Worm (Caenorhabditis elegans): ENCODE measurements around the gene M04D8.7.

DNA sequence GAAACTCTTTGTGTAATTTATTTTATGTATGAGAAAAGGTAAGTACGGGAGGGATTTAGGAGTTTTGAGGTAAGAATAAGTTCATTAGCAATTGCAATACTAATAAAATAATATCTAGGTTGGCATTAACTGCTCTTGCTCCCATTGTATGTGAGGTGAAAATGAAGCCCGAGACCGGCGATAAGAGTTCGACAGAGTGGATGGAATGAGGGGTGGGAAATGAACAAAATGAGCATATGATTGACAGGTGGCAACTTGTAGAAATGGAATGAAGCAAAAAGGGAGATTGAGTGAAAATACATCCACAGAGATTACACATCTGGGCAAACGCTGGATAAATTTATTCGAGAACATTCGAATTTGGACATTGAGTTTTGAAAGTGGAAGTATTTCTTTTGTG lies 41.5 kb downstream of the M04D8.7 start:
- no peak for TF ChIP-seq R02D3.7 (tag; optimal IDR thresholded peaks at IDR 0.05)
- TF ChIP-seq nhr-11 (tag; optimal IDR thresholded peaks at IDR 0.05), result no peak
- TF ChIP-seq unc-55 (GFP tag; optimal IDR thresholded peaks at IDR 0.05), result no peak
- TF ChIP-seq nhr-25 (tag; optimal IDR thresholded peaks at IDR 0.05), result no peak
- TF ChIP-seq nhr-6 (tag; optimal IDR thresholded peaks at IDR 0.05), result no peak
- TF ChIP-seq egl-27 (tag; optimal IDR thresholded peaks at IDR 0.05), result no peak
